Fruit fly (Drosophila melanogaster) whole organism, embryonic: ENCODE data around the gene smo.

Experiments used
- Bgb ChIP-seq: fragments of 200-800 bp; sonication (Bioruptor generic); IDR thresholded peaks from 2 replicates; pipeline ENCODE4 v1.3.6; 2022; ENCODE audit warnings: missing biosample characterization, missing genetic modification characterization; ENCODE audit not compliant: partially characterized antibody
- CG11398 ChIP-seq: fragments of 200-800 bp; sonication (Bioruptor generic); optimal IDR thresholded peaks from 2 replicates; lab custom pipeline; 2016; ENCODE audit warnings: missing biosample characterization, missing genetic modification characterization
- CG13287 ChIP-seq: fragments of 200-800 bp; sonication (Bioruptor generic); IDR thresholded peaks from 2 replicates; pipeline ENCODE4 v1.3.6; 2022; ENCODE audit warnings: missing biosample characterization, missing genetic modification characterization; ENCODE audit not compliant: partially characterized antibody
- CG1603 ChIP-seq: fragments of 200-800 bp; sonication (Bioruptor generic); optimal IDR thresholded peaks from 2 replicates; lab custom pipeline; 2019; ENCODE audit warnings: missing biosample characterization, mild to moderate bottlenecking, missing genetic modification characterization, moderate library complexity
- CG16813 ChIP-seq: fragments of 200-800 bp; sonication (Bioruptor generic); IDR thresholded peaks from 3 replicates; pipeline ENCODE4 v1.3.6; 2022; ENCODE audit warnings: missing biosample characterization, missing genetic modification characterization; ENCODE audit not compliant: partially characterized antibody
- CG34422 ChIP-seq: fragments of 200-800 bp; sonication (Bioruptor generic); IDR thresholded peaks from 3 replicates; pipeline ENCODE4 v1.3.6; 2022; ENCODE audit warnings: missing biosample characterization, missing genetic modification characterization
- CG4360 ChIP-seq: fragments of 200-800 bp; sonication (Bioruptor generic); IDR thresholded peaks from 2 replicates; pipeline ENCODE4 v1.3.6; 2022; ENCODE audit warnings: missing biosample characterization, missing genetic modification characterization
- CG4404 ChIP-seq: fragments of 200-800 bp; sonication (Bioruptor generic); IDR thresholded peaks from 2 replicates; pipeline ENCODE4 v1.3.6; 2022; ENCODE audit warnings: missing biosample characterization, missing genetic modification characterization
- CG4617 ChIP-seq: fragments of 200-800 bp; sonication (Bioruptor generic); optimal IDR thresholded peaks from 3 replicates; lab custom pipeline; 2016; ENCODE audit warnings: missing biosample characterization, missing genetic modification characterization, borderline replicate concordance
- CG7271 ChIP-seq: fragments of 200-800 bp; sonication (Bioruptor generic); optimal IDR thresholded peaks from 2 replicates; lab custom pipeline; 2018; ENCODE audit warnings: missing biosample characterization, mild to moderate bottlenecking, missing genetic modification characterization, moderate library complexity
- CG9797 ChIP-seq: fragments of 200-800 bp; sonication (Bioruptor generic); optimal IDR thresholded peaks from 3 replicates; lab custom pipeline; 2018; ENCODE audit warnings: missing biosample characterization, mild to moderate bottlenecking, missing genetic modification characterization
- CG9876 ChIP-seq: fragments of 200-800 bp; sonication (Bioruptor generic); optimal IDR thresholded peaks from 2 replicates; lab custom pipeline; 2016; ENCODE audit warnings: missing biosample characterization, missing genetic modification characterization
- CkIIα-i1 ChIP-seq: fragments of 200-800 bp; sonication (Bioruptor generic); IDR thresholded peaks from 2 replicates; pipeline ENCODE4 v1.3.6; 2022; ENCODE audit warnings: missing biosample characterization, missing genetic modification characterization
- D ChIP-seq, 2 experiments: fragments of 200-800 bp in 1 of 2; fragments of >200 bp in 1 of 2; sonication (Bioruptor generic) in 1 of 2; optimal IDR thresholded peaks; 2 replicates in 1 of 2; 3 replicates in 1 of 2; lab custom pipeline; 2017; ENCODE audit warnings: mild to moderate bottlenecking in 1 of 2, missing biosample characterization in 1 of 2, missing genetic modification characterization in 1 of 2, missing genetic modification reagents in 1 of 2
- Dref ChIP-seq: fragments of 200-800 bp; sonication (Bioruptor generic); IDR thresholded peaks from 2 replicates; pipeline ENCODE4 v1.3.6; 2022; ENCODE audit warnings: missing biosample characterization, missing genetic modification characterization
- HmgZ ChIP-seq: fragments of 200-800 bp; sonication (Bioruptor generic); optimal IDR thresholded peaks from 2 replicates; lab custom pipeline; 2018; ENCODE audit warnings: missing biosample characterization, mild to moderate bottlenecking, missing genetic modification characterization
- Hsf ChIP-seq: fragments of 200-800 bp; sonication (Bioruptor generic); optimal IDR thresholded peaks from 3 replicates; lab custom pipeline; 2016; ENCODE audit warnings: missing biosample characterization, missing genetic modification characterization
- MBD-R2 ChIP-seq: fragments of 200-800 bp; sonication (Bioruptor generic); IDR thresholded peaks from 2 replicates; pipeline ENCODE4 v1.3.6; 2022; ENCODE audit warnings: missing biosample characterization, missing genetic modification characterization
- Mes4 ChIP-seq: fragments of 200-800 bp; sonication (Bioruptor generic); optimal IDR thresholded peaks from 2 replicates; lab custom pipeline; 2016; ENCODE audit warnings: missing biosample characterization, missing genetic modification characterization
- Myb ChIP-seq: fragments of 200-800 bp; sonication (Bioruptor generic); optimal IDR thresholded peaks from 2 replicates; lab custom pipeline; 2016; ENCODE audit warnings: missing biosample characterization, missing genetic modification characterization
- Opbp ChIP-seq: fragments of 200-800 bp; sonication (Bioruptor generic); IDR thresholded peaks from 3 replicates; pipeline ENCODE4 v1.3.6; 2022; ENCODE audit warnings: missing biosample characterization, missing genetic modification characterization; ENCODE audit not compliant: partially characterized antibody
- Optix ChIP-seq: fragments of 200-800 bp; sonication (Bioruptor generic); IDR thresholded peaks from 3 replicates; pipeline ENCODE4 v1.3.6; 2022; ENCODE audit warnings: missing biosample characterization, missing genetic modification characterization
- Sox100B ChIP-seq: fragments of 200-800 bp; sonication (Bioruptor generic); optimal IDR thresholded peaks from 3 replicates; lab custom pipeline; 2018; ENCODE audit warnings: missing biosample characterization, mild to moderate bottlenecking, missing genetic modification characterization
- Sox102F ChIP-seq: fragments of 200-800 bp; sonication (Bioruptor generic); optimal IDR thresholded peaks from 2 replicates; lab custom pipeline; 2018; ENCODE audit warnings: missing biosample characterization, mild to moderate bottlenecking, missing genetic modification characterization, moderate library complexity
- TFAM ChIP-seq: fragments of 200-800 bp; sonication (Bioruptor generic); optimal IDR thresholded peaks from 2 replicates; lab custom pipeline; 2017; ENCODE audit warnings: missing biosample characterization, missing genetic modification characterization, inconsistent platforms
- amos ChIP-seq: fragments of 200-800 bp; sonication (Bioruptor generic); IDR thresholded peaks from 2 replicates; pipeline ENCODE4 v1.3.6; 2022; ENCODE audit warnings: missing biosample characterization, missing genetic modification characterization; ENCODE audit not compliant: partially characterized antibody
- bbx ChIP-seq: fragments of 200-800 bp; sonication (Bioruptor generic); IDR thresholded peaks from 2 replicates; pipeline ENCODE4 v1.3.6; 2022; ENCODE audit warnings: missing biosample characterization, missing genetic modification characterization; ENCODE audit not compliant: partially characterized antibody
- bsh ChIP-seq, 2 experiments: fragments of 200-800 bp; sonication (Bioruptor generic); optimal IDR thresholded peaks; 2 replicates each; lab custom pipeline; 2017 to 2018; ENCODE audit warnings: mild to moderate bottlenecking in 2 of 2, missing biosample characterization in 2 of 2, missing genetic modification characterization in 2 of 2, moderate library complexity in 1 of 2
- cato ChIP-seq: fragments of 200-800 bp; sonication (Bioruptor generic); optimal IDR thresholded peaks from 2 replicates; lab custom pipeline; 2016; ENCODE audit warnings: missing biosample characterization, missing genetic modification characterization, borderline replicate concordance
- corto ChIP-seq: fragments of 200-800 bp; sonication (Bioruptor generic); optimal IDR thresholded peaks from 2 replicates; lab custom pipeline; 2016; ENCODE audit warnings: missing biosample characterization, mild to moderate bottlenecking, missing genetic modification characterization, moderate library complexity
- da ChIP-seq: fragments of 200-800 bp; sonication (Bioruptor generic); optimal IDR thresholded peaks from 2 replicates; lab custom pipeline; 2016; ENCODE audit warnings: missing biosample characterization, missing genetic modification characterization
- en ChIP-seq: fragments of 200-800 bp; sonication (Bioruptor generic); optimal IDR thresholded peaks from 2 replicates; lab custom pipeline; 2016; ENCODE audit warnings: missing biosample characterization, missing genetic modification characterization
- gro ChIP-seq: fragments of 200-800 bp; sonication (Bioruptor generic); optimal IDR thresholded peaks from 2 replicates; lab custom pipeline; 2016; ENCODE audit warnings: missing biosample characterization, missing genetic modification characterization
- gt ChIP-seq: fragments of 200-800 bp; sonication (Bioruptor generic); IDR thresholded peaks from 2 replicates; pipeline ENCODE4 v1.3.6; 2022; ENCODE audit warnings: missing biosample characterization, missing genetic modification characterization
- inv ChIP-seq: fragments of 200-800 bp; sonication (Bioruptor generic); IDR thresholded peaks from 2 replicates; pipeline ENCODE4 v1.3.6; 2022; ENCODE audit warnings: missing biosample characterization, missing genetic modification characterization; ENCODE audit not compliant: partially characterized antibody
- lab ChIP-seq: fragments of 200-800 bp; sonication (Bioruptor generic); optimal IDR thresholded peaks from 3 replicates; lab custom pipeline; 2017; ENCODE audit warnings: missing biosample characterization, missing genetic modification characterization, mild to moderate bottlenecking, moderate library complexity, missing genetic modification reagents
- nau ChIP-seq: fragments of 200-800 bp; sonication (Bioruptor generic); optimal IDR thresholded peaks from 3 replicates; lab custom pipeline; 2017; ENCODE audit warnings: missing biosample characterization, mild to moderate bottlenecking, missing genetic modification characterization, missing genetic modification reagents
- otp ChIP-seq: fragments of 200-800 bp; sonication (Bioruptor generic); IDR thresholded peaks from 3 replicates; pipeline ENCODE4, ENCODE4 v1.3.6; 2022; ENCODE audit warnings: missing biosample characterization, missing genetic modification characterization
- pan ChIP-seq, 4 experiments: fragments of >200 bp in 3 of 4; fragments of 200-800 bp in 1 of 4; sonication (Bioruptor generic) in 1 of 4; optimal IDR thresholded peaks in 3 of 4; IDR thresholded peaks in 1 of 4; 2 replicates each; pipeline versions ENCODE4 v1.3.6 to Lab custom; 2017 to 2022; ENCODE audit warnings: missing biosample characterization in 2 of 4, missing genetic modification characterization in 2 of 4, mixed read lengths in 1 of 4
- phol ChIP-seq: fragments of 200-800 bp; sonication (Bioruptor generic); optimal IDR thresholded peaks from 3 replicates; lab custom pipeline; 2018; ENCODE audit warnings: missing biosample characterization, mild to moderate bottlenecking, missing genetic modification characterization, moderate library complexity
- sim ChIP-seq: fragments of 200-800 bp; sonication (Bioruptor generic); IDR thresholded peaks from 2 replicates; pipeline ENCODE4 v1.3.6; 2022; ENCODE audit warnings: missing biosample characterization, missing genetic modification characterization
- slou ChIP-seq: fragments of 200-800 bp; sonication (Bioruptor generic); optimal IDR thresholded peaks from 3 replicates; lab custom pipeline; 2016; ENCODE audit warnings: missing biosample characterization, missing genetic modification characterization
- sna ChIP-seq: fragments of 200-800 bp; sonication (Bioruptor generic); IDR thresholded peaks from 2 replicates; pipeline ENCODE4 v1.3.6; 2022; ENCODE audit warnings: missing biosample characterization, missing genetic modification characterization; ENCODE audit not compliant: partially characterized antibody
- sob ChIP-seq: fragments of 200-800 bp; sonication (Bioruptor generic); IDR thresholded peaks from 2 replicates; pipeline ENCODE4 v1.3.6; 2022; ENCODE audit warnings: missing biosample characterization, missing genetic modification characterization
- sqz ChIP-seq: fragments of 200-800 bp; sonication (Bioruptor generic); optimal IDR thresholded peaks from 3 replicates; lab custom pipeline; 2018; ENCODE audit warnings: missing biosample characterization, mild to moderate bottlenecking, missing genetic modification characterization
- stwl ChIP-seq: fragments of 200-800 bp; sonication (Bioruptor generic); optimal IDR thresholded peaks from 3 replicates; lab custom pipeline; 2018; ENCODE audit warnings: missing biosample characterization, mild to moderate bottlenecking, missing genetic modification characterization, moderate library complexity
- trem ChIP-seq: fragments of 200-800 bp; optimal IDR thresholded peaks from 3 replicates; lab custom pipeline; 2019; ENCODE audit warnings: missing biosample characterization, mild to moderate bottlenecking, missing genetic modification characterization, moderate library complexity
- tx ChIP-seq: fragments of 200-800 bp; sonication (Bioruptor generic); optimal IDR thresholded peaks from 2 replicates; lab custom pipeline; 2016; ENCODE audit warnings: missing biosample characterization, missing genetic modification characterization
- wor ChIP-seq: fragments of 200-800 bp; sonication (Bioruptor generic); IDR thresholded peaks from 2 replicates; pipeline ENCODE4 v1.3.6; 2022; ENCODE audit warnings: missing biosample characterization, missing genetic modification characterization

smo gene

DNA sequence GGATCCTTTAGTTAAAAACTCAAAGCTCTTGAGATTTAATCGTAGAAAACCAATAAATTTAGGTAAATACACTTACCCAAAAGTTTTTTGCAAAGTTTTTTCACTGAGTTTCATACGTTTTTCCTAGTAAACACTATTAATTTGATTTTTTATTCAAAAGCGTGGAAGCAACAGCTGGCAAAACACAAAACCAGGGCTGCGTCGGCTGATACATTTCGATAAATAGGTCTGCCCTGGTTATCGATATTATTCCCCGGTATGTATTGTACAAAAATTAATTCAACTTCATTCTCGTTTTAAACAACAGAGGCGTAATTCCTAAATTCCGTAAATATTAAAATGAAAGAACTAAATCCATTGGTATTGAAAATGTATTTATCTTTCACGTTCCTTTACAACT lies 5.8 kb upstream of the smo start, which contains the start of gene Dus1 (continued):
- TF ChIP-seq cato (no peak), D (optimal IDR thresholded peaks at IDR 0.05; lab: Kevin White, UChicago) (no peak), D (GFP tag; optimal IDR thresholded peaks at IDR 0.05; lab: Kevin White, UChicago) (no peak), TFAM (GFP tag; lab: Kevin White, UChicago) (no peak), CG9797 (GFP tag; lab: Kevin White, UChicago) (peak; percentile 13), slou (GFP tag; lab: Kevin White, UChicago) (no peak), bsh (GFP tag; optimal IDR thresholded peaks at IDR 0.05; lab: Kevin White, UChicago) (no peak), lab (GFP tag; lab: Kevin White, UChicago) (no peak), sna (GFP tag; lab: Robert Waterston, UW) (0 out of 2 replicates have a peak, but pooled peaks have one; percentile 55), da (GFP tag; lab: Kevin White, UChicago) (no peak), gro (GFP tag; lab: Kevin White, UChicago) (peak; percentile 30), nau (GFP tag; lab: Kevin White, UChicago) (no peak), wor (GFP tag; lab: Robert Waterston, UW) (no peak), phol (tag; lab: Kevin White, UChicago) (peak; percentile 18), stwl (tag; lab: Kevin White, UChicago) (peak; percentile 92), CkIIα-i1 (GFP tag; lab: Robert Waterston, UW) (no peak), sim (GFP tag; lab: Robert Waterston, UW) (no peak), CG4360 (no peak), CG9876 (GFP tag; lab: Kevin White, UChicago) (no peak), sqz (no peak), trem (tag; lab: Kevin White, UChicago) (peak; percentile 47), CG7271 (peak; percentile 25), CG4617 (GFP tag; lab: Kevin White, UChicago) (peak; percentile 44), MBD-R2 (GFP tag; lab: Robert Waterston, UW) (peak; percentile 97), CG1603 (peak; percentile 59), Sox102F (no peak), amos (GFP tag; lab: Robert Waterston, UW) (peak; percentile 68; the same call in 1 of the 2 replicates), corto (GFP tag; lab: Kevin White, UChicago) (no peak), Sox100B (GFP tag; lab: Kevin White, UChicago) (no peak), sob (GFP tag; lab: Robert Waterston, UW) (peak; percentile 20; the same call in 1 of the 2 replicates), Myb (GFP tag; lab: Kevin White, UChicago) (peak; percentile 50), Opbp (GFP tag; lab: Robert Waterston, UW) (peak; percentile 58; the same call in 2 of the 3 replicates), HmgZ (peak; percentile 48), Optix (GFP tag; lab: Robert Waterston, UW) (no peak), inv (GFP tag; lab: Robert Waterston, UW) (peak; percentile 52), gt (no peak), bbx (GFP tag; lab: Robert Waterston, UW) (peak; percentile 77), Hsf (GFP tag; lab: Kevin White, UChicago) (no peak), Bgb (GFP tag; lab: Robert Waterston, UW) (peak; percentile 64), otp (no peak), Dref (GFP tag; lab: Robert Waterston, UW) (peak; percentile 90), CG11398 (no peak), CG4404 (GFP tag; lab: Robert Waterston, UW) (no peak), tx (GFP tag; lab: Kevin White, UChicago) (no peak), Mes4 (GFP tag; lab: Kevin White, UChicago) (no peak), CG13287 (peak; percentile 86), CG34422 (GFP tag; lab: Robert Waterston, UW) (peak; percentile 49; the same call in 1 of the 3 replicates), en (GFP tag; lab: Kevin White, UChicago) (no peak), CG16813 (GFP tag; lab: Robert Waterston, UW) (peak; percentile 53; the same call in 2 of the 3 replicates), pan (optimal IDR thresholded peaks at IDR 0.05; lab: Kevin White, UChicago) (no peak), pan (GFP tag; optimal IDR thresholded peaks at IDR 0.05 in 1 of 2, IDR thresholded peaks at IDR 0.05 in 1 of 2) (no peak)
